Worm (Caenorhabditis elegans) whole organism, L3 larva: ENCODE results near the gene anp-1.

Experiments used
- ZK546.5 ChIP-seq: sonication (generic microtip); optimal IDR thresholded peaks from 2 replicates; lab custom pipeline; 2017; ENCODE audit warnings: missing biosample characterization, missing genetic modification characterization
- aly-2 ChIP-seq: fragments of 150-350 bp; optimal IDR thresholded peaks from 2 replicates; lab custom pipeline; 2014; ENCODE audit warnings: missing biosample characterization, missing genetic modification characterization
- egl-27 ChIP-seq: sonication (generic microtip); optimal IDR thresholded peaks from 4 replicates; lab custom pipeline; 2017; ENCODE audit warnings: missing biosample characterization, missing genetic modification reagents, missing genetic modification characterization
- fkh-10 ChIP-seq: sonication (generic microtip); optimal IDR thresholded peaks from 2 replicates; lab custom pipeline; 2017; ENCODE audit warnings: missing biosample characterization, missing genetic modification reagents, missing genetic modification characterization
- lin-39 ChIP-seq: fragments of 150-350 bp; optimal IDR thresholded peaks from 2 replicates; lab custom pipeline; 2018; ENCODE audit warnings: missing biosample characterization, missing genetic modification reagents, missing genetic modification characterization
- nhr-25 ChIP-seq: sonication (generic microtip); optimal IDR thresholded peaks from 2 replicates; lab custom pipeline; 2017; ENCODE audit warnings: missing biosample characterization, missing genetic modification characterization
- pha-4 ChIP-seq: fragments of 150-350 bp; optimal IDR thresholded peaks from 2 replicates; lab custom pipeline; 2014; ENCODE audit warnings: missing biosample characterization, missing genetic modification reagents, missing genetic modification characterization
- sea-2 ChIP-seq: fragments of 150-350 bp; sonication (generic microtip); optimal IDR thresholded peaks from 4 replicates; lab custom pipeline; 2014; ENCODE audit warnings: missing biosample characterization, missing genetic modification reagents, missing genetic modification characterization
- snpc-4 ChIP-seq: fragments of 150-350 bp; optimal IDR thresholded peaks from 2 replicates; lab custom pipeline; 2014; ENCODE audit warnings: missing biosample characterization, missing genetic modification characterization
- tbx-2 ChIP-seq: sonication (generic microtip); optimal IDR thresholded peaks from 2 replicates; lab custom pipeline; 2016; ENCODE audit warnings: mild to moderate bottlenecking, missing genetic modification characterization, missing compliant biosample characterization

DNA sequence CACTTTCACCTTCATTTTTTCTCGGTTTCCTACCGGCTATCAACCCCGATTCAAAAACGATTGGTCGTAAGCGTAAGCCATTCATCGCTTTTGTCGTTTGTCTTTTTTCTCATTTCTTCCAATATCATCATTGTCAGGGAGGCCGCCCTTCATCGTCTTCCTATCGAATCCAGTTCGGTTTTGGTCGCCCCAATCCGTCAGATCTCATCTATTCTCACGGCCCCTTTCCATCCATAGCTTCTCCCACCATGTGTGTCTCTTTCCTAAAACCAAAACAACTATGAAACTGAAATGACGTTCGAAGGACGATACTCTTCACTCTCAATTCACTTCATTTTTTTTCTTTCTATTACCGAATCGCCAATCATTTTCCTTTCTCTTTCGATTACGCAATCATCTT, 16.6 kb downstream of the anp-1 start:
- TF ChIP-seq egl-27 (no peak), nhr-25 (peak; percentile 48), ZK546.5 (tag; lab: Kevin White, UChicago) (no peak), pha-4 (tag; lab: Kevin White, UChicago) (no peak), tbx-2 (no peak), lin-39 (tag; lab: Kevin White, UChicago) (no peak), snpc-4 (no peak), fkh-10 (GFP tag; lab: Kevin White, UChicago) (no peak), sea-2 (GFP tag; lab: Kevin White, UChicago) (no peak), aly-2 (tag; lab: Kevin White, UChicago) (no peak)
